Worm (Caenorhabditis elegans) whole organism, L1 larva: ENCODE data around the gene dmd-10.
A peak's percentile ranks its signal among the peaks of the same experiment; 100 is the strongest.

Experiments
- C34B4.2 ChIP-seq: sonication (generic microtip); optimal IDR thresholded peaks from 2 replicates; lab custom pipeline; 2017; ENCODE audit warnings: mild to moderate bottlenecking, missing genetic modification characterization, missing compliant biosample characterization
- Y116A8C.19 ChIP-seq: sonication (generic microtip); optimal IDR thresholded peaks from 2 replicates; lab custom pipeline; 2016; ENCODE audit warnings: missing compliant biosample characterization, missing genetic modification characterization, borderline replicate concordance
- aly-2 ChIP-seq: fragments of 150-350 bp; optimal IDR thresholded peaks from 2 replicates; lab custom pipeline; 2014; ENCODE audit warnings: missing biosample characterization, missing genetic modification characterization
- ceh-63 ChIP-seq: fragments of 200-800 bp; sonication (Bioruptor generic); optimal IDR thresholded peaks from 2 replicates; lab custom pipeline; 2018; ENCODE audit warnings: mild to moderate bottlenecking, missing genetic modification characterization, missing compliant biosample characterization
- ceh-8 ChIP-seq: fragments of 200-800 bp; sonication (Bioruptor generic); optimal IDR thresholded peaks from 2 replicates; lab custom pipeline; 2018; ENCODE audit warnings: mild to moderate bottlenecking, missing genetic modification characterization, moderate library complexity, missing compliant biosample characterization
- ceh-82 ChIP-seq, 3 experiments: fragments of 150-350 bp in 1 of 3; sonication (generic microtip) in 2 of 3; optimal IDR thresholded peaks; 2 replicates each; lab custom pipeline; 2014 to 2017; ENCODE audit warnings: missing biosample characterization in 3 of 3, missing genetic modification characterization in 3 of 3
- ceh-88 ChIP-seq: fragments of 200-800 bp; sonication (Bioruptor generic); IDR thresholded peaks from 2 replicates; pipeline ENCODE4 v1.3.6; 2022; ENCODE audit warnings: missing genetic modification characterization, missing compliant biosample characterization
- ces-1 ChIP-seq: fragments of 150-350 bp; optimal IDR thresholded peaks from 2 replicates; lab custom pipeline; 2014; ENCODE audit warnings: missing biosample characterization, missing genetic modification reagents, missing genetic modification characterization
- dpl-1 ChIP-seq, 3 experiments: fragments of 150-350 bp in 2 of 3; sonication (generic microtip) in 1 of 3; optimal IDR thresholded peaks; 2 replicates each; lab custom pipeline; 2014 to 2017; ENCODE audit warnings: missing biosample characterization in 3 of 3, missing genetic modification characterization in 3 of 3, missing genetic modification reagents in 3 of 3
- dsc-1 ChIP-seq: sonication (generic microtip); optimal IDR thresholded peaks from 2 replicates; lab custom pipeline; 2016; ENCODE audit warnings: mild to moderate bottlenecking, missing genetic modification characterization, missing compliant biosample characterization
- efl-1 ChIP-seq, 4 experiments: fragments of 150-350 bp; optimal IDR thresholded peaks in 3 of 4; peaks in 1 of 4; 1 replicate in 1 of 4; 2 replicates in 3 of 4; lab custom pipeline; 2014; ENCODE audit warnings: missing biosample characterization in 2 of 4, missing genetic modification characterization in 2 of 4, missing genetic modification reagents in 2 of 4
- elt-3 ChIP-seq, 6 experiments: fragments of 150-350 bp in 1 of 6; sonication (generic microtip); optimal IDR thresholded peaks; 2 replicates each; lab custom pipeline; 2017 to 2018; ENCODE audit warnings: missing biosample characterization in 6 of 6, missing genetic modification characterization in 6 of 6, inconsistent platforms in 1 of 6
- ets-5 ChIP-seq: fragments of 200-800 bp; sonication (Bioruptor generic); IDR thresholded peaks from 2 replicates; pipeline ENCODE4 v1.3.6; 2022; ENCODE audit warnings: missing genetic modification characterization, missing compliant biosample characterization
- fkh-4 ChIP-seq: sonication (generic microtip); optimal IDR thresholded peaks from 2 replicates; lab custom pipeline; 2016; ENCODE audit warnings: missing compliant biosample characterization, missing genetic modification characterization, borderline replicate concordance
- fkh-8 ChIP-seq: sonication (generic microtip); optimal IDR thresholded peaks from 2 replicates; lab custom pipeline; 2016; ENCODE audit warnings: mild to moderate bottlenecking, missing genetic modification characterization, missing compliant biosample characterization
- fos-1 ChIP-seq: fragments of 150-350 bp; optimal IDR thresholded peaks from 2 replicates; lab custom pipeline; 2014; ENCODE audit warnings: missing biosample characterization, missing genetic modification characterization
- hlh-4 ChIP-seq: sonication (generic microtip); optimal IDR thresholded peaks from 2 replicates; lab custom pipeline; 2016; ENCODE audit warnings: mild to moderate bottlenecking, missing genetic modification characterization, missing compliant biosample characterization
- irx-1 ChIP-seq: sonication (generic microtip); optimal IDR thresholded peaks from 2 replicates; lab custom pipeline; 2016; ENCODE audit warnings: missing genetic modification characterization, missing compliant biosample characterization
- lin-13 ChIP-seq: fragments of 150-350 bp; optimal IDR thresholded peaks from 2 replicates; lab custom pipeline; 2014; ENCODE audit warnings: missing biosample characterization, missing genetic modification reagents, missing genetic modification characterization
- lin-39 ChIP-seq: fragments of 150-350 bp; optimal IDR thresholded peaks from 2 replicates; lab custom pipeline; 2014; ENCODE audit warnings: missing biosample characterization, missing genetic modification reagents, missing genetic modification characterization
- mdl-1 ChIP-seq, 2 experiments: fragments of 150-350 bp; optimal IDR thresholded peaks; 2 replicates each; lab custom pipeline; 2014 to 2017; ENCODE audit warnings: missing biosample characterization in 2 of 2, missing genetic modification characterization in 2 of 2, inconsistent platforms in 1 of 2
- mep-1 ChIP-seq: fragments of 150-350 bp; optimal IDR thresholded peaks from 2 replicates; lab custom pipeline; 2014; ENCODE audit warnings: missing biosample characterization, missing genetic modification characterization
- nhr-19 ChIP-seq: fragments of 200-800 bp; sonication (Bioruptor generic); conservative IDR thresholded peaks from 2 replicates; pipeline ENCODE4 v1.3.6; 2022; ENCODE audit warnings: missing genetic modification characterization, missing compliant biosample characterization
- nhr-20 ChIP-seq: sonication (generic microtip); optimal IDR thresholded peaks from 2 replicates; lab custom pipeline; 2016; ENCODE audit warnings: mild to moderate bottlenecking, missing genetic modification characterization, missing compliant biosample characterization
- nhr-76 ChIP-seq: sonication (generic microtip); optimal IDR thresholded peaks from 2 replicates; lab custom pipeline; 2017; ENCODE audit warnings: missing biosample characterization, missing genetic modification characterization
- nhr-85 ChIP-seq: sonication (generic microtip); peaks from one replicate; lab custom pipeline; 2016; ENCODE audit warnings: missing genetic modification characterization, inconsistent platforms, missing compliant biosample characterization
- pax-3 ChIP-seq: fragments of 200-800 bp; sonication (Bioruptor generic); optimal IDR thresholded peaks from 2 replicates; lab custom pipeline; 2018; ENCODE audit warnings: mild to moderate bottlenecking, missing genetic modification characterization, moderate library complexity, missing compliant biosample characterization
- rnt-1 ChIP-seq: sonication (generic microtip); optimal IDR thresholded peaks from 2 replicates; lab custom pipeline; 2016; ENCODE audit warnings: mild to moderate bottlenecking, missing genetic modification characterization, moderate library complexity, missing compliant biosample characterization
- snpc-4 ChIP-seq: fragments of 150-350 bp; optimal IDR thresholded peaks from 2 replicates; lab custom pipeline; 2014; ENCODE audit warnings: missing biosample characterization, missing genetic modification characterization
- sup-37 ChIP-seq: fragments of 200-800 bp; sonication (Bioruptor generic); optimal IDR thresholded peaks from 2 replicates; lab custom pipeline; 2018; ENCODE audit warnings: mild to moderate bottlenecking, missing genetic modification characterization, missing compliant biosample characterization
- swsn-7 ChIP-seq: sonication (generic microtip); optimal IDR thresholded peaks from 2 replicates; lab custom pipeline; 2016; ENCODE audit warnings: missing genetic modification characterization, missing compliant biosample characterization
- tbx-2 ChIP-seq: sonication (generic microtip); optimal IDR thresholded peaks from 2 replicates; lab custom pipeline; 2016; ENCODE audit warnings: missing genetic modification characterization, missing compliant biosample characterization
- tlp-1 ChIP-seq: fragments of 150-350 bp; optimal IDR thresholded peaks from 2 replicates; lab custom pipeline; 2014; ENCODE audit warnings: missing biosample characterization, missing genetic modification characterization
- unc-130 ChIP-seq: fragments of 150-350 bp; optimal IDR thresholded peaks from 2 replicates; lab custom pipeline; 2017; ENCODE audit warnings: missing biosample characterization, missing genetic modification characterization, inconsistent platforms
- unc-62 ChIP-seq: fragments of 150-350 bp; optimal IDR thresholded peaks from 2 replicates; lab custom pipeline; 2014; ENCODE audit warnings: missing biosample characterization, missing genetic modification reagents, missing genetic modification characterization
- xbp-1 ChIP-seq: sonication (generic microtip); optimal IDR thresholded peaks from 2 replicates; lab custom pipeline; 2016; ENCODE audit warnings: missing genetic modification characterization, missing compliant biosample characterization
- ztf-11 ChIP-seq, 2 experiments: sonication (generic microtip); optimal IDR thresholded peaks; 2 replicates each; lab custom pipeline; 2016 to 2017; ENCODE audit warnings: missing genetic modification characterization in 2 of 2, missing biosample characterization in 1 of 2, missing compliant biosample characterization in 1 of 2

The dmd-10 gene

ce11 chrV:13185384-13185783 is 51.0 kb downstream of the dmd-10 start, which contains the start of gene sri-6:
TSS of gene sri-6 (plus strand) at chrV:13185684.
- TF ChIP-seq efl-1 (optimal IDR thresholded peaks at IDR 0.05; lab: Kevin White, UChicago) (no peak), efl-1 (GFP tag; optimal IDR thresholded peaks at IDR 0.05 in 1 of 2; lab: Kevin White, UChicago) (peak in 1 of 2 experiments; percentile 12), ceh-82 (tag; optimal IDR thresholded peaks at IDR 0.05; lab: Kevin White, UChicago) (no peak), hlh-4 (tag; lab: Kevin White, UChicago) (peak; percentile 65), tlp-1 (no peak)

DNA sequence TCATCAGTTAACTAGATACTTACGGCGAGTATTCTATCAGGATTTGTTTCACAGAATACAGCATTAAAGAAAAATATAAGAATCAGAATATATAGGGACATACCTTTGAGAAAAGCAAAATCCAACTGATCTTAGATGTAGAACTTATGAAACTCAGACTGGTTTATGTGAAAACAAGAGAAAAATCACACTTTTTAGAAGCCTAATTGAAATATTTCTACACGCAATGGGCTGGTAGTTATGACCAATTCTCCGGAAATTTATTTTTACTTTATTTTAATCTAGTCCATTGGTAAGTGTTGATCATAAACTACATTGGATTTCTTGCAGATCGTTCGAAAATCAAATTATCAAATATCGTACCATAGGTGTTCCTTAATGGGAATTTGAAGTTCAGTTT is 52.3 kb downstream of the dmd-10 start, which contains the start of gene T09E8.4:
Gene T09E8.4, minus strand, starts transcription at position 101 of the 400 bp plus-strand sequence.
- TF ChIP-seq rnt-1 (tag; lab: Kevin White, UChicago) (no peak), mep-1 (no peak), fkh-8 (no peak), ces-1 (GFP tag; lab: Kevin White, UChicago) (no peak), ceh-88 (GFP tag; lab: Robert Waterston, UW) (no peak), lin-13 (GFP tag; lab: Kevin White, UChicago) (no peak)

DNA sequence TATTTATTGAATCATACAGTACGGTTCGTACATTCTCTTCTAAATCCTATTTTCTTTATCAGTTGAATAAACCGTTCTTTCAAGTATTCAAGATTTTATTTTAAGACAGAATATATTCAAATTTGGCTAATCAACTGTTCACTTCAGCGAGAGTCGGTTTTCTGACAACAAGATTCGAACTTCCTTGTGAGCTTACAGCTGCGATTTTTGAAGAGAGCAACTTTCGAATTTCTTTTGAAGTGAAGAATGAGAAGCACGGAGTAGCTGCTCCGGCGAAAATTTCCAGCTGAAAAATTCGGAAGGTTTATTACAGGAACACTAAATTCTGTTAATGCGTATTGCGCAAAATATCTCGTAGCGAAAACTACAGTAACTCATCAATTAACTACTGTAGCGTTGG is 55.0 kb downstream of the dmd-10 start:
- TF ChIP-seq mep-1 (no peak), efl-1 (optimal IDR thresholded peaks at IDR 0.05; lab: Kevin White, UChicago) (no peak), efl-1 (GFP tag; optimal IDR thresholded peaks at IDR 0.05 in 1 of 2; lab: Kevin White, UChicago) (peak in 1 of 2 experiments; percentile 91)

DNA sequence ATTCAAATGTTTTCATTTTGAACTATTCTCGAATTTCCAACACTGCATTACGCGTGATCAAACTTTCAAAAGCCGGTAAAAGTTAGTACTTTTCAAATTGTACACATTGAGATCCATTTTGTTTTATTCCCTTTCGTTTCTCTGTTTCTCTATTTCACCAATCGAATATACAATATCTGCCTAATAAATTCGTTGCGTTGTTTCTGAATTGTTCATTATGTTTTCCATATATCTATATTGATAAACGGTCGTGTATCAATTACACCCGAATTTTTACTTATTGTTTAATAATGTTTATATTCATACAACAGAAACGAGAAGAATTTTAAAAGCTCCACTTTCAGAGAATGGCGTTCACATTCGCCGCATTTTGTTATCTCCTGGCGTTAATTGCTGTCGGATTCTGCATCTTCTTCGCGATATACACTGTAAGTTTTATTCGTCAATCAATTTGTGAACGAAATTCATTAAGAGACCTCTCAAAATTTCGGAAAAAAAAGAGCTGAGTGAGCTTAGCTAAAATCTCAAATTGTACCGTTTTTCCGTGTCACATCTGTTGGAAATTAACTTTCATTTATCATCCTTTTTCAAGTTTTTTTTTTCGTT is 56.3 kb downstream of the dmd-10 start, which contains the start of gene cni-1:
Gene cni-1, plus strand, starts transcription at position 345 of the 606 bp plus-strand sequence.
- TF ChIP-seq fkh-8 (no peak), efl-1 (optimal IDR thresholded peaks at IDR 0.05; lab: Kevin White, UChicago) (no peak), efl-1 (GFP tag; optimal IDR thresholded peaks at IDR 0.05 in 1 of 2; lab: Kevin White, UChicago) (peak in 1 of 2 experiments; percentile 37)

DNA sequence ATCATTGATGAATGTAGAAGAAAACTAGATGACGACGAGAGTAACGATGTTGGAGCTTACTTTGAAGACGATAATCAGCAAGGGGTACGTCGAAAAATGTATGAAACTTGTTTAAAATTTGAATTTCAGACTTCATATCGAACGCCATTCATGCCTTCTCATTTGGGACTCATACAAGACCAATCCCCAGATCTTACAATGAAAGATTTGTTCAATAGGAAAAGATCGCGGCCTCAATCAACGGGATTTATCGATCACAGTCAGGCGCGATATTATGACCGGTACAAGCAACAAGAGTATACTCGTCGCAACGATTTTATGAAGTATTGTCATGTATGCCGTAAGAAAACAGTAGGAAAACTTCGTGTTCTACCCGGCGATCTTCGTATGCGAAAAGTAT is 59.6 kb downstream of the dmd-10 start:
- no peak for TF ChIP-seq snpc-4 (tag; lab: Kevin White, UChicago)
- TF ChIP-seq swsn-7 (tag; lab: Kevin White, UChicago) = no peak
- TF ChIP-seq elt-3 (tag; optimal IDR thresholded peaks at IDR 0.05; lab: Kevin White, UChicago) = no peak
- TF ChIP-seq xbp-1 = no peak
- no peak for TF ChIP-seq pax-3 (tag; lab: Kevin White, UChicago)
- no peak for TF ChIP-seq sup-37 (GFP tag; lab: Kevin White, UChicago)
- TF ChIP-seq ztf-11 (tag; optimal IDR thresholded peaks at IDR 0.05; lab: Kevin White, UChicago) = no peak
- TF ChIP-seq unc-130 (tag; lab: Kevin White, UChicago) = no peak

- TF ChIP-seq unc-62 (GFP tag; lab: Kevin White, UChicago) = no peak
- TF ChIP-seq nhr-20 (tag; lab: Kevin White, UChicago) = peak; percentile 64
- TF ChIP-seq hlh-4 (tag; lab: Kevin White, UChicago) = no peak
- no peak for TF ChIP-seq nhr-76 (tag; lab: Kevin White, UChicago)
- TF ChIP-seq dsc-1 (tag; lab: Kevin White, UChicago) = peak; percentile 55
- TF ChIP-seq aly-2 = no peak
- peak; percentile 63 for TF ChIP-seq rnt-1 (tag; lab: Kevin White, UChicago)
- TF ChIP-seq lin-13 (GFP tag; lab: Kevin White, UChicago) = peak; percentile 23
- TF ChIP-seq fos-1 (tag; lab: Kevin White, UChicago) = no peak
- peak; percentile 60 for TF ChIP-seq nhr-19 (GFP tag; lab: Robert Waterston, UW)
- peak; percentile 7 to 50 for TF ChIP-seq efl-1 (optimal IDR thresholded peaks at IDR 0.05; lab: Kevin White, UChicago)
- TF ChIP-seq efl-1 (GFP tag; optimal IDR thresholded peaks at IDR 0.05 in 1 of 2; lab: Kevin White, UChicago) = peak; percentile 33 to 93
- TF ChIP-seq ceh-8 (GFP tag; lab: Kevin White, UChicago) = no peak
- TF ChIP-seq C34B4.2 = no peak
- no peak for TF ChIP-seq ceh-63 (GFP tag; lab: Kevin White, UChicago)
- peak; percentile 61 for TF ChIP-seq tbx-2
- no peak for TF ChIP-seq ets-5 (GFP tag; lab: Robert Waterston, UW)
- no peak for TF ChIP-seq irx-1 (tag; lab: Kevin White, UChicago)
- TF ChIP-seq xbp-1 = peak; percentile 50
- TF ChIP-seq mdl-1 (tag; optimal IDR thresholded peaks at IDR 0.05; lab: Kevin White, UChicago) = no peak
- no peak for TF ChIP-seq Y116A8C.19
- no peak for TF ChIP-seq tlp-1
- peak in 2 of 3 experiments; percentile 33 to 69 for TF ChIP-seq dpl-1 (GFP tag; optimal IDR thresholded peaks at IDR 0.05; lab: Kevin White, UChicago)
- peak; percentile 79 for TF ChIP-seq nhr-85 (tag; lab: Kevin White, UChicago)
- TF ChIP-seq lin-39 (tag; lab: Kevin White, UChicago) = no peak
- no peak for TF ChIP-seq fkh-4 (tag; lab: Kevin White, UChicago)
- TF ChIP-seq snpc-4 (tag; lab: Kevin White, UChicago) = peak; percentile 61
- TF ChIP-seq ceh-82 (tag; optimal IDR thresholded peaks at IDR 0.05; lab: Kevin White, UChicago) = peak; percentile 9 to 35 (median 30)
Measured at ce11 chrV:13176117-13176753, 60.2 kb downstream of the dmd-10 start, which contains the start of gene him-17. TSS of gene him-17 (plus strand) at chrV:13176711.
